Worm (Caenorhabditis elegans): ENCODE results near the gene F52D10.2.

The F52D10.2 gene

ce11 chrX:11591620-11592019 lies at the start of gene F52D10.2:
Gene F52D10.2, minus strand, starts transcription at chrX:11591720.
- TF ChIP-seq ztf-25 (GFP tag; IDR thresholded peaks at IDR 0.05), result no peak
- no peak for TF ChIP-seq lsy-27 (tag; optimal IDR thresholded peaks at IDR 0.05; ENCODE audit: borderline replicate concordance, insufficient read depth)
- no peak for TF ChIP-seq tlf-1 (GFP tag; optimal IDR thresholded peaks at IDR 0.05)
- no peak for TF ChIP-seq lin-26 (GFP tag; IDR thresholded peaks at IDR 0.05)
- no peak for TF ChIP-seq ets-4 (GFP tag; optimal IDR thresholded peaks at IDR 0.05)
- no peak for TF ChIP-seq hrde-1 (tag; optimal IDR thresholded peaks at IDR 0.05; ENCODE audit: borderline replicate concordance)
- no peak for TF ChIP-seq ZK185.1 (tag; optimal IDR thresholded peaks at IDR 0.05; ENCODE audit: poor library complexity, severe bottlenecking)

DNA sequence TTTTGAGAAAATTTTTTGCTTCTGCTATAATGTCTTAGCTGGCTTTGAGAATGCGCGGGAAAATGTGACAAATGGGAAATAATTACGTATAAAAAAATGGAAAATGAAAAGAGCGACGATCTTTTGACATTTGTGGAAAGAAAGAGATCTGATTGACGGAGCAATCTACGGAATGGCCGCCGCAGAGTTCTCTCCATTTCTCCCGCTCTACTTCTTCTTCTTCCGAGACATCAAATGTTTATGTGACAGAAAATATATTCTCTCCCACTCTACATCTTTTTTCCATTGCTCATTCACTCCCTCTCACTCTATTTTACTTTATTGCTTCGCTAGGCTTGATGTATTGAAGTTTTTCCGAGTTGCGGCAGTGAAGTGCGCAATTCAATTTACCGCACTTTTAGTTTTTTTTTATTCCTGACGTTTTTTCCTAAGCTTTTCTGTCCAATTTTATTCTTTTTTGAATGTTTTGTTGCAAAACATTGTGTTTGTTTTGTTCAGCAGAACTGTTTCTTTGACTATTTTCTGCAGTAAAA lies 49.0 kb upstream of the F52D10.2 start:
- no peak for TF ChIP-seq madf-6 (GFP tag; IDR thresholded peaks at IDR 0.05)

DNA sequence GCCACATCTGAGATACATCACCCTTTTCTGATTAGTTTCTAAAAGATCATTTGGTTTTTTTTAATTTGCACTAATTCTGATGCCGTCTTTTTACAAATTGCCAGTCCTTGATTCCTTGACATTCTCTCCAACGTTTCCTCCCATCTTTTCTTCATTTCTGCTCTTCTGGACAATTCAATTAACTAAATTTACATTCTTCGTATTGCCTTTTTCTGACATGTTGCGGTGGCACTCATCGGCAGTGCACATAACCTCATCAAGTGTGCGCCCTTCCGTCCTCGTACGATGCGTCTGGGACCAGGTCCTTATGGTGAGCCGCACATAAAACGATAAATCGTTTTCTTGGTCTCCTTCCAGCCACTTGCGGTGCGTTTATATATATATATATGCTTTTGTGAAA lies 47.5 kb upstream of the F52D10.2 start:
- TF ChIP-seq efl-1 (GFP tag; optimal IDR thresholded peaks at IDR 0.05), result no peak
- no peak for TF ChIP-seq ZK185.1 (tag; optimal IDR thresholded peaks at IDR 0.05; ENCODE audit: poor library complexity, severe bottlenecking)
- no peak for TF ChIP-seq lir-1 (GFP tag; conservative IDR thresholded peaks at IDR 0.05)
- TF ChIP-seq F39B2.1 (GFP tag; IDR thresholded peaks at IDR 0.05), result no peak
- no peak for TF ChIP-seq dpl-1 (GFP tag; optimal IDR thresholded peaks at IDR 0.05)
- TF ChIP-seq hsf-1 (GFP tag; IDR thresholded peaks at IDR 0.05), result no peak

- no peak for TF ChIP-seq C17E4.6 (GFP tag; IDR thresholded peaks at IDR 0.05)
- no peak for TF ChIP-seq F57A8.1 (GFP tag; optimal IDR thresholded peaks at IDR 0.05)
- TF ChIP-seq K11D2.4 (GFP tag; IDR thresholded peaks at IDR 0.05), result no peak
- no peak for TF ChIP-seq attf-6 (GFP tag; IDR thresholded peaks at IDR 0.05)
- no peak for TF ChIP-seq sdz-38 (tag; optimal IDR thresholded peaks at IDR 0.05)
- no peak for TF ChIP-seq lsy-27 (tag; optimal IDR thresholded peaks at IDR 0.05; ENCODE audit: borderline replicate concordance, insufficient read depth)
- TF ChIP-seq ztf-28 (GFP tag; IDR thresholded peaks at IDR 0.05), result no peak
- no peak for TF ChIP-seq hrde-1 (tag; optimal IDR thresholded peaks at IDR 0.05; ENCODE audit: borderline replicate concordance)
- TF ChIP-seq Y67H2A.10 (GFP tag; conservative IDR thresholded peaks at IDR 0.05), result no peak
Measured at ce11 chrX:11637721-11638120, 46.2 kb upstream of the F52D10.2 start.

DNA sequence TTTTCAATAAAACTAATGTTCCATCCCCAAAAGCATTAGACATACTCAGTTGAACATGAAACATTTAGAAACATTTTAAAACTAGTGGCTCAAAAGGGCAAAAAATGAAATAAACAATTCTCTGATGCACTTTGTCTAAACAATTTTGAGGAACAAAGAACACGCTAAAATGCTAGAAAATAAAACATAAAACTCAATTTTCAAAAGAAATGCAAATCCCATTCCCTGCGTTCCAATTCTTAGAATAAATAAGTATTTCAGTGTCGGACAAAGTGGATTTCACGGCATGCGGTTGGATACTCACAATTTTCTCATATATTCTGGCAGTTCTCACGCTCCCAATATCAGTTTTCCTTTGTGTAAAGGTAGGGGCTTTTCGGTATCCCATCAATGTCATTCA lies 41.8 kb upstream of the F52D10.2 start:
- TF ChIP-seq tlf-1 (GFP tag; optimal IDR thresholded peaks at IDR 0.05) (no peak), snpc-3.4 (tag; optimal IDR thresholded peaks at IDR 0.05) (no peak), B0261.1 (tag; optimal IDR thresholded peaks at IDR 0.05) (no peak), nhr-90 (tag; optimal IDR thresholded peaks at IDR 0.05) (no peak), nhr-80 (tag; optimal IDR thresholded peaks at IDR 0.05) (no peak), hlh-26 (GFP tag; conservative IDR thresholded peaks at IDR 0.05) (no peak), nhr-27 (tag; optimal IDR thresholded peaks at IDR 0.05) (no peak), Y53G8AR.9 (GFP tag; conservative IDR thresholded peaks at IDR 0.05) (no peak), unc-62 (GFP tag; optimal IDR thresholded peaks at IDR 0.05) (no peak), unc-130 (GFP tag; optimal IDR thresholded peaks at IDR 0.05) (no peak), madf-3 (GFP tag; IDR thresholded peaks at IDR 0.05) (no peak), K12H6.12 (tag; optimal IDR thresholded peaks at IDR 0.05) (no peak), T26A5.8 (tag; optimal IDR thresholded peaks at IDR 0.05) (no peak), sdz-38 (tag; optimal IDR thresholded peaks at IDR 0.05) (no peak)
